Worm (Caenorhabditis elegans): ENCODE measurements around the gene zipt-7.1.

The zipt-7.1 gene

DNA sequence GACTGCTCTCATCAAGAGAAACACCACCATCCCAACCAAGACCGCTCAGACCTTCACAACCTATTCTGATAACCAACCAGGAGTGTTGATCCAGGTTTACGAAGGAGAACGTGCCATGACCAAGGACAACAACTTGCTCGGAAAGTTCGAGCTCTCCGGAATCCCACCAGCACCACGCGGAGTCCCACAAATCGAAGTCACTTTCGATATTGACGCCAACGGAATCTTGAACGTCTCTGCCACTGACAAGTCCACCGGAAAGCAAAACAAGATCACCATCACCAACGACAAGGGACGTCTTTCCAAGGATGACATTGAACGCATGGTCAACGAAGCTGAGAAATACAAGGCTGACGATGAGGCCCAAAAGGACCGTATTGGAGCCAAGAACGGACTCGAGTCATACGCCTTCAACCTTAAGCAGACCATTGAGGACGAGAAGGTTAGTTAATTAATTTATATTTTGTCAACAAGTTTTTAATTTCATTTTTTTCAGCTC, 7.4 kb downstream of the zipt-7.1 start:
- no peak for TF ChIP-seq nhr-67 (tag; optimal IDR thresholded peaks at IDR 0.05)
- peak; percentile 58 for TF ChIP-seq nhr-25 (tag; optimal IDR thresholded peaks at IDR 0.05)
- TF ChIP-seq ama-1 (optimal IDR thresholded peaks at IDR 0.05), result peak; percentile 95
- TF ChIP-seq nfya-1 (tag; optimal IDR thresholded peaks at IDR 0.05; ENCODE audit: insufficient read depth), result peak; percentile 1
- no peak for TF ChIP-seq ceh-9 (tag; optimal IDR thresholded peaks at IDR 0.05)

DNA sequence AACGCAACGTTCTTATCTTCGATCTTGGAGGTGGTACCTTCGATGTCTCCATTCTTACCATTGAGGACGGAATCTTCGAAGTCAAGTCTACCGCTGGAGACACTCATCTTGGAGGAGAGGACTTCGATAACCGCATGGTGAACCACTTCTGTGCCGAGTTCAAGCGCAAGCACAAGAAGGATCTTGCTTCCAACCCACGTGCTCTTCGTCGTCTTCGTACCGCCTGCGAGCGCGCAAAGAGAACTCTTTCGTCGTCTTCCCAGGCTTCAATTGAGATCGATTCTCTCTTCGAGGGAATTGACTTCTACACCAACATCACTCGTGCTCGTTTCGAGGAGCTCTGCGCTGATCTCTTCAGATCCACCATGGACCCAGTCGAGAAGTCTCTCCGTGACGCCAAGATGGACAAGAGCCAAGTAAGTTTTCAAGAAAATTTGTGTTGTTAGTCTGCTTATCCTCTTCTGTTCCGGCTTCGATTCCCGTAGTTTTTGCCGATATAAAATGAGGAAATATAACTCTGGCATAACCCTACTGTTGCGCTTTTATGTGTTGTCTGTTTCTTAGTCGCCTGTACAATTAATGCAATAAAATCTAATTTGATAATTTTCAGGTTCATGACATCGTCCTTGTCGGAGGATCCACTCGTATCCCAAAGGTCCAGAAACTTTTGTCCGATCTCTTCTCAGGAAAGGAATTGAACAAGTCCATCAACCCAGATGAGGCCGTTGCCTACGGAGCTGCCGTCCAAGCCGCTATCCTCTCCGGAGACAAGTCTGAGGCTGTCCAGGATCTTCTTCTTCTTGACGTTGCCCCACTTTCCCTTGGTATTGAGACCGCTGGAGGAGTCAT, 8.1 kb downstream of the zipt-7.1 start:
- TF ChIP-seq nhr-25 (tag; optimal IDR thresholded peaks at IDR 0.05) (peak; percentile 45), snpc-4 (tag; optimal IDR thresholded peaks at IDR 0.05) (peak; percentile 8), skn-1 (tag; optimal IDR thresholded peaks at IDR 0.05) (no peak), nhr-77 (tag; optimal IDR thresholded peaks at IDR 0.05) (no peak), unc-39 (tag; optimal IDR thresholded peaks at IDR 0.05) (no peak), ceh-16 (tag; optimal IDR thresholded peaks at IDR 0.05) (peak; percentile 30), ama-1 (optimal IDR thresholded peaks at IDR 0.05) (peak; percentile 26)

DNA sequence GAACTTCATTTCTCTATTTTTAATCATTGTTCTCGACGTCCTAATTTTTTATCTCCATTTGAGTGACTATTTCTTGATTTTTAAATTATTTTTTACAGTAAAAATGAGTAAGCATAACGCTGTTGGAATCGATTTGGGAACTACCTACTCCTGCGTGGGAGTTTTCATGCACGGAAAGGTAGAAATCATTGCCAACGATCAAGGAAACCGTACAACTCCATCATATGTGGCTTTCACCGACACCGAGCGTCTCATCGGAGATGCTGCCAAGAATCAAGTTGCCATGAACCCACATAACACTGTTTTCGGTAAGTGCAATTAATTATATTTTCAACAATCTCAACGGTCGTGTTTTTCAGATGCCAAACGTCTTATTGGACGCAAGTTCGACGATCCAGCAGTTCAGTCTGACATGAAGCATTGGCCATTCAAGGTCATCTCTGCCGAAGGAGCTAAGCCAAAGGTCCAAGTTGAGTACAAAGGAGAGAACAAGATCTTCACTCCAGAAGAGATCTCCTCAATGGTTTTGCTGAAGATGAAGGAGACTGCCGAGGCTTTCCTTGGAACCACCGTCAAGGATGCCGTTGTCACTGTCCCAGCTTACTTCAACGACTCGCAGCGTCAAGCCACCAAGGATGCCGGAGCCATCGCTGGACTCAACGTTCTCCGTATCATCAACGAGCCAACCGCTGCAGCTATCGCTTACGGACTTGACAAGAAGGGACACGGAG, 8.9 kb downstream of the zipt-7.1 start, which contains the start of gene hsp-1:
hsp-1 (plus strand) TSS at position 99 of the 731 bp plus-strand sequence.
- TF ChIP-seq lin-39 (tag; optimal IDR thresholded peaks at IDR 0.05) (peak; percentile 12), ama-1 (optimal IDR thresholded peaks at IDR 0.05) (peak; percentile 88), nfya-1 (tag; optimal IDR thresholded peaks at IDR 0.05; ENCODE audit: insufficient read depth) (no peak)

DNA sequence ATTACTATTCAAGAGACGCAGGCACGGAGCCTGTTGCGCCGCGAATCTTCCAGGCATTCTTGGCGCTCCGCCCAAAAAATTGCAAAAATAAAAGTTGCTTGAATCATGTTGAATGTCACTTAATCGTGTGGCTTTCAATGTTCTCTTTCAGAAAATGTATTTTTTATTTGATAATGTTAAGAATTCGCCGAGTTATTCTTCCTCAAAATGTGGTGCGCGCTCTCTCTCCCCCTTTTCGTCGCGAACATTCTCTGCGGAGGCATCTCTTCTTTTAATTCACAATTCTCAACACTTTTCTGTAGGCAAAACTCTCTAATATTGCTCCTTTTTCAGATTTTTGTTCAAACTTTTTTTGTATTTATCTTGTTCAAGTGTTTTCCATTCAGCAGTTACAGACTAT, 9.6 kb downstream of the zipt-7.1 start:
- peak; percentile 100 for TF ChIP-seq lsy-12 (tag; optimal IDR thresholded peaks at IDR 0.05)
- TF ChIP-seq ama-1 (optimal IDR thresholded peaks at IDR 0.05), result peak; percentile 87
- TF ChIP-seq egl-5 (tag; optimal IDR thresholded peaks at IDR 0.05), result peak; percentile 97
- no peak for TF ChIP-seq aly-2 (tag; optimal IDR thresholded peaks at IDR 0.05)
- TF ChIP-seq nhr-23 (tag; optimal IDR thresholded peaks at IDR 0.05), result peak; percentile 98
- TF ChIP-seq elt-2 (tag; optimal IDR thresholded peaks at IDR 0.05), result peak; percentile 83
- TF ChIP-seq fkh-2 (tag; optimal IDR thresholded peaks at IDR 0.05), result no peak
- peak; percentile 90 for TF ChIP-seq hmg-11 (tag; optimal IDR thresholded peaks at IDR 0.05)
- peak; percentile 86 for TF ChIP-seq ztf-4 (tag; optimal IDR thresholded peaks at IDR 0.05)
- TF ChIP-seq nhr-237 (tag; optimal IDR thresholded peaks at IDR 0.05), result peak; percentile 50
- no peak for TF ChIP-seq ceh-9 (tag; optimal IDR thresholded peaks at IDR 0.05)
- peak; percentile 31 for TF ChIP-seq mdl-1 (tag; optimal IDR thresholded peaks at IDR 0.05)
- TF ChIP-seq pqm-1 (tag; optimal IDR thresholded peaks at IDR 0.05), result peak; percentile 92
- peak; percentile 80 for TF ChIP-seq R02D3.7 (tag; optimal IDR thresholded peaks at IDR 0.05)
- peak; percentile 64 for TF ChIP-seq egl-27 (tag; optimal IDR thresholded peaks at IDR 0.05)
- peak; percentile 89 for TF ChIP-seq ceh-28 (tag; optimal IDR thresholded peaks at IDR 0.05)
- peak; percentile 100 for TF ChIP-seq fkh-10 (GFP tag; optimal IDR thresholded peaks at IDR 0.05)
- peak; percentile 94 for TF ChIP-seq nfya-1 (tag; optimal IDR thresholded peaks at IDR 0.05; ENCODE audit: insufficient read depth)
- peak; percentile 73 for TF ChIP-seq nhr-76 (tag; optimal IDR thresholded peaks at IDR 0.05)
- peak; percentile 79 to 89 for TF ChIP-seq eor-1 (tag; optimal IDR thresholded peaks at IDR 0.05)
- TF ChIP-seq ceh-82 (tag; optimal IDR thresholded peaks at IDR 0.05), result peak; percentile 88
- TF ChIP-seq pha-4 (tag; optimal IDR thresholded peaks at IDR 0.05), result peak; percentile 96
- no peak for TF ChIP-seq mml-1 (tag; optimal IDR thresholded peaks at IDR 0.05)
- TF ChIP-seq zag-1 (tag; optimal IDR thresholded peaks at IDR 0.05), result peak; percentile 34
- TF ChIP-seq fos-1 (tag; optimal IDR thresholded peaks at IDR 0.05), result peak; percentile 91
- TF ChIP-seq jun-1 (tag; optimal IDR thresholded peaks at IDR 0.05), result peak; percentile 97
- TF ChIP-seq lin-39 (tag; optimal IDR thresholded peaks at IDR 0.05), result peak; percentile 91
- TF ChIP-seq unc-62 (GFP tag; optimal IDR thresholded peaks at IDR 0.05), result peak; percentile 81
- TF ChIP-seq ceh-16 (tag; optimal IDR thresholded peaks at IDR 0.05), result peak; percentile 3
- TF ChIP-seq sea-2 (GFP tag; optimal IDR thresholded peaks at IDR 0.05), result peak; percentile 37
- peak; percentile 68 for TF ChIP-seq daf-12 (tag; optimal IDR thresholded peaks at IDR 0.05)
- TF ChIP-seq lin-15B (tag; optimal IDR thresholded peaks at IDR 0.05), result peak; percentile 88
- TF ChIP-seq elt-1 (tag; optimal IDR thresholded peaks at IDR 0.05), result peak; percentile 42
- TF ChIP-seq unc-39 (tag; optimal IDR thresholded peaks at IDR 0.05), result no peak
- peak; percentile 76 for TF ChIP-seq nhr-43 (tag; optimal IDR thresholded peaks at IDR 0.05; ENCODE audit: poor library complexity, severe bottlenecking)
- TF ChIP-seq nhr-67 (tag; optimal IDR thresholded peaks at IDR 0.05), result peak; percentile 22
- peak; percentile 86 for TF ChIP-seq skn-1 (tag; optimal IDR thresholded peaks at IDR 0.05)
- TF ChIP-seq elt-3 (tag; optimal IDR thresholded peaks at IDR 0.05), result peak in 1 of 3 experiments; percentile 87
- peak; percentile 49 for TF ChIP-seq ZK546.5 (tag; optimal IDR thresholded peaks at IDR 0.05)

Measured in whole organism, L3 larva.